Worm (Caenorhabditis elegans) whole organism, L1 larva: ENCODE measurements around the gene prx-1.
A peak's percentile ranks its signal among the peaks of the same experiment; 100 is the strongest.

Experiments used
- C04F5.9 ChIP-seq: sonication (generic microtip); optimal IDR thresholded peaks from 2 replicates; lab custom pipeline; 2016; ENCODE audit warnings: missing genetic modification characterization, missing compliant biosample characterization
- C16A3.4 ChIP-seq: fragments of 150-350 bp; optimal IDR thresholded peaks from 2 replicates; lab custom pipeline; 2014; ENCODE audit warnings: missing biosample characterization, missing genetic modification characterization
- F16B12.6 ChIP-seq: fragments of 150-350 bp; optimal IDR thresholded peaks from 2 replicates; lab custom pipeline; 2014; ENCODE audit warnings: missing biosample characterization, missing genetic modification characterization
- Y116A8C.19 ChIP-seq: sonication (generic microtip); optimal IDR thresholded peaks from 2 replicates; lab custom pipeline; 2016; ENCODE audit warnings: missing compliant biosample characterization, missing genetic modification characterization, borderline replicate concordance
- alr-1 ChIP-seq: fragments of 200-800 bp; sonication (Bioruptor generic); optimal IDR thresholded peaks from 2 replicates; lab custom pipeline; 2018; ENCODE audit warnings: borderline replicate concordance, mild to moderate bottlenecking, missing genetic modification characterization, missing compliant biosample characterization
- aly-2 ChIP-seq: fragments of 150-350 bp; optimal IDR thresholded peaks from 2 replicates; lab custom pipeline; 2014; ENCODE audit warnings: missing biosample characterization, missing genetic modification characterization
- dsc-1 ChIP-seq: sonication (generic microtip); optimal IDR thresholded peaks from 2 replicates; lab custom pipeline; 2016; ENCODE audit warnings: mild to moderate bottlenecking, missing genetic modification characterization, missing compliant biosample characterization
- efl-1 ChIP-seq, 4 experiments: fragments of 150-350 bp; optimal IDR thresholded peaks in 3 of 4; peaks in 1 of 4; 1 replicate in 1 of 4; 2 replicates in 3 of 4; lab custom pipeline; 2014; ENCODE audit warnings: missing biosample characterization in 2 of 4, missing genetic modification characterization in 2 of 4, missing genetic modification reagents in 2 of 4
- egl-13 ChIP-seq: sonication (generic microtip); optimal IDR thresholded peaks from 2 replicates; lab custom pipeline; 2016; ENCODE audit warnings: missing genotype, missing genetic modification reagents, missing genetic modification characterization, missing compliant biosample characterization
- egl-27 ChIP-seq, 2 experiments: fragments of 150-350 bp in 1 of 2; sonication (generic microtip); optimal IDR thresholded peaks; 3 replicates each; lab custom pipeline; 2017 to 2018; ENCODE audit warnings: missing biosample characterization in 2 of 2, missing genetic modification characterization in 2 of 2, missing genetic modification reagents in 2 of 2
- elt-2 ChIP-seq: sonication (generic microtip); optimal IDR thresholded peaks from 2 replicates; lab custom pipeline; 2016; ENCODE audit warnings: missing genetic modification characterization, mild to moderate bottlenecking, inconsistent platforms, missing compliant biosample characterization, missing genetic modification reagents
- ets-5 ChIP-seq: fragments of 200-800 bp; sonication (Bioruptor generic); IDR thresholded peaks from 2 replicates; pipeline ENCODE4 v1.3.6; 2022; ENCODE audit warnings: missing genetic modification characterization, missing compliant biosample characterization
- fkh-10 ChIP-seq: sonication (generic microtip); optimal IDR thresholded peaks from 2 replicates; lab custom pipeline; 2017; ENCODE audit warnings: missing biosample characterization, missing genetic modification reagents, missing genetic modification characterization
- fkh-8 ChIP-seq: sonication (generic microtip); optimal IDR thresholded peaks from 2 replicates; lab custom pipeline; 2016; ENCODE audit warnings: mild to moderate bottlenecking, missing genetic modification characterization, missing compliant biosample characterization
- fos-1 ChIP-seq: fragments of 150-350 bp; optimal IDR thresholded peaks from 2 replicates; lab custom pipeline; 2014; ENCODE audit warnings: missing biosample characterization, missing genetic modification characterization
- grh-1 ChIP-seq: fragments of 200-800 bp; sonication (Bioruptor generic); IDR thresholded peaks from 2 replicates; pipeline ENCODE4 v1.3.6; 2022; ENCODE audit warnings: missing genetic modification reagents, missing genetic modification characterization, missing compliant biosample characterization
- lin-13 ChIP-seq: fragments of 150-350 bp; optimal IDR thresholded peaks from 2 replicates; lab custom pipeline; 2014; ENCODE audit warnings: missing biosample characterization, missing genetic modification reagents, missing genetic modification characterization
- lin-14 ChIP-seq: fragments of 200-800 bp; sonication (Bioruptor generic); optimal IDR thresholded peaks from 2 replicates; lab custom pipeline; 2018; ENCODE audit warnings: mild to moderate bottlenecking, missing genetic modification characterization, moderate library complexity, missing compliant biosample characterization
- lin-35 ChIP-seq, 2 experiments: fragments of 150-350 bp; optimal IDR thresholded peaks; 2 replicates each; lab custom pipeline; 2014; ENCODE audit warnings: missing biosample characterization in 2 of 2, missing genetic modification characterization in 2 of 2, missing genetic modification reagents in 2 of 2
- lir-3 ChIP-seq: sonication (generic microtip); optimal IDR thresholded peaks from 2 replicates; lab custom pipeline; 2016; ENCODE audit warnings: mild to moderate bottlenecking, missing genetic modification characterization, moderate library complexity, missing compliant biosample characterization; ENCODE audit not compliant: poor library complexity
- lsy-2 ChIP-seq, 2 experiments: fragments of 150-350 bp; optimal IDR thresholded peaks; 2 replicates each; lab custom pipeline; 2014; ENCODE audit warnings: missing biosample characterization in 2 of 2, missing genetic modification characterization in 2 of 2
- mdl-1 ChIP-seq, 2 experiments: fragments of 150-350 bp; optimal IDR thresholded peaks; 2 replicates each; lab custom pipeline; 2014 to 2017; ENCODE audit warnings: missing biosample characterization in 2 of 2, missing genetic modification characterization in 2 of 2, inconsistent platforms in 1 of 2
- nhr-20 ChIP-seq: sonication (generic microtip); optimal IDR thresholded peaks from 2 replicates; lab custom pipeline; 2016; ENCODE audit warnings: mild to moderate bottlenecking, missing genetic modification characterization, missing compliant biosample characterization
- nhr-47 ChIP-seq: sonication (generic microtip); optimal IDR thresholded peaks from 2 replicates; lab custom pipeline; 2016; ENCODE audit warnings: mild to moderate bottlenecking, missing genetic modification characterization, moderate library complexity, missing compliant biosample characterization
- nhr-76 ChIP-seq: sonication (generic microtip); optimal IDR thresholded peaks from 2 replicates; lab custom pipeline; 2017; ENCODE audit warnings: missing biosample characterization, missing genetic modification characterization
- nhr-77 ChIP-seq: fragments of 150-350 bp; optimal IDR thresholded peaks from 2 replicates; lab custom pipeline; 2014; ENCODE audit warnings: missing biosample characterization, missing genetic modification characterization
- pag-3 ChIP-seq: sonication (generic microtip); optimal IDR thresholded peaks from 2 replicates; lab custom pipeline; 2017; ENCODE audit warnings: missing genetic modification characterization, mild to moderate bottlenecking, missing compliant biosample characterization, antibody characterized with exemption, borderline replicate concordance; ENCODE audit not compliant: insufficient read depth
- pax-3 ChIP-seq: fragments of 200-800 bp; sonication (Bioruptor generic); optimal IDR thresholded peaks from 2 replicates; lab custom pipeline; 2018; ENCODE audit warnings: mild to moderate bottlenecking, missing genetic modification characterization, moderate library complexity, missing compliant biosample characterization
- rnt-1 ChIP-seq: sonication (generic microtip); optimal IDR thresholded peaks from 2 replicates; lab custom pipeline; 2016; ENCODE audit warnings: mild to moderate bottlenecking, missing genetic modification characterization, moderate library complexity, missing compliant biosample characterization
- snpc-4 ChIP-seq: fragments of 150-350 bp; optimal IDR thresholded peaks from 2 replicates; lab custom pipeline; 2014; ENCODE audit warnings: missing biosample characterization, missing genetic modification characterization
- snu-23 ChIP-seq: sonication (generic microtip); optimal IDR thresholded peaks from 2 replicates; lab custom pipeline; 2016; ENCODE audit warnings: missing genetic modification characterization, missing compliant biosample characterization
- swsn-7 ChIP-seq: sonication (generic microtip); optimal IDR thresholded peaks from 2 replicates; lab custom pipeline; 2016; ENCODE audit warnings: missing genetic modification characterization, missing compliant biosample characterization
- unc-130 ChIP-seq: fragments of 150-350 bp; optimal IDR thresholded peaks from 2 replicates; lab custom pipeline; 2017; ENCODE audit warnings: missing biosample characterization, missing genetic modification characterization, inconsistent platforms
- unc-62 ChIP-seq: fragments of 150-350 bp; optimal IDR thresholded peaks from 2 replicates; lab custom pipeline; 2014; ENCODE audit warnings: missing biosample characterization, missing genetic modification reagents, missing genetic modification characterization
- vab-15 ChIP-seq: sonication (generic microtip); optimal IDR thresholded peaks from 2 replicates; lab custom pipeline; 2017; ENCODE audit warnings: missing genotype, mild to moderate bottlenecking, missing genetic modification characterization, missing compliant biosample characterization
- zip-4 ChIP-seq: fragments of 200-800 bp; sonication (Bioruptor generic); optimal IDR thresholded peaks from 2 replicates; lab custom pipeline; 2018; ENCODE audit warnings: mild to moderate bottlenecking, missing genetic modification characterization, moderate library complexity, missing compliant biosample characterization

prx-1 gene

DNA sequence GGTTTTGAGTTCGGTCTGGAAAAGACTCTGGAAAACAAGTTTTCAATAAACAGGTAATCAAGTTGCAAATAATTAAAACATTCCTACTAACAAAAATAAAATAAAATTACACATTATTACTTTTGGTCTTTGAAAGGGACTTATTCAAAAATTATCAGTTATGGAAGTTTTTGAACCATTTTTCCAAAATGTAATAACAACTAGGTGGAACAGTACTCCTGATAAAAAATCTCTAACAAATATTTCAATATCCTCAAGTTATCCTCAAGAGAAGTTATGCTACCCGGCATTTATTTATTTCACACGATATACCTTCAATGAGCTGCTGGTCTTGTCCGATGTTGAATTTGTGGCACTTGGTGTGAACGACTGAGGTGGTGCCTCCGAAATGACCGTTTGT, 26.0 kb downstream of the prx-1 start:
- TF ChIP-seq efl-1 (optimal IDR thresholded peaks at IDR 0.05; lab: Kevin White, UChicago) (no peak), efl-1 (GFP tag; optimal IDR thresholded peaks at IDR 0.05 in 1 of 2; lab: Kevin White, UChicago) (peak in 1 of 2 experiments; percentile 72), lsy-2 (tag; optimal IDR thresholded peaks at IDR 0.05; lab: Kevin White, UChicago) (no peak), elt-2 (no peak)

DNA sequence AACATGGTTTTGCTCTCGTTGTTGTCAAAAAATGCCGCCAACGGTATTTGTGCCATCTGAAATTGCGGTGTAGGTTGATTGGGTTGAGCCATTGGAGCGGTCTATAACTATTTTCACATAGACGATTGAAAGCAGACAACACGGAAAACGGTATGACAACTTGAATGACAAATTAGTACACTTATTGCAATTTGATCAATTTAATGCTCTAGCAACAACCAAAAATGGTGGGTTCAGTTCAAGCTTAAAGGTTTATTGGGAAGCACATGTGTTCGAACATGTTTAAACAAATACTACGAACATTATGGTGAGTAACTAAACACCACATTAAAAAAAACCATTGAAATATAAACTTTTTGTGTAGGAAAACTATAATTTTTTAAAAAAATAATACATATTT, 26.7 kb downstream of the prx-1 start, which contains the start of gene sel-7:
TSS of gene sel-7 (minus strand) at position 101 of the 400 bp plus-strand sequence.
- no peak for TF ChIP-seq fkh-10 (GFP tag; lab: Kevin White, UChicago)
- no peak for TF ChIP-seq fkh-8 (tag; lab: Kevin White, UChicago)
- no peak for TF ChIP-seq Y116A8C.19 (tag; lab: Kevin White, UChicago)
- TF ChIP-seq mdl-1 (tag; optimal IDR thresholded peaks at IDR 0.05; lab: Kevin White, UChicago): no peak
- TF ChIP-seq ets-5 (GFP tag; lab: Robert Waterston, UW): no peak
- TF ChIP-seq snu-23: no peak
- no peak for TF ChIP-seq lir-3 (tag; lab: Kevin White, UChicago)
- TF ChIP-seq swsn-7 (tag; lab: Kevin White, UChicago): no peak

DNA sequence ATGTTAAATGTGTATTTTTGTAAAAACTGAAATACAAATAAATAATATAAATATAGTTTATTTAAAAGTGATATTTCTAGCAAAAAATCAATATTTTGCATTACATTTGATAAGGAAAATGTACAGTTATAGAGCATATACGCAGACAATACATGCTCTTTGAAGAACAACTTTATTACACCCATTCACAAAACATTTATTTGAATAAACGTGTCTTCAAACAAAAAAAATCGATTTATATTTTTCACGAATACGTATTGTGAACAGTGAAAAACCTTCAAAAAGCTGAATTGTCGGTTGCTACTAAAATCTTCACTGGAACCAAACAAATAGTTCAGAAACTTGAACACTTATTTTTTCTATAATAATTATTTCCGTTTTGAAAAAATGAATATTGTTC, 33.8 kb downstream of the prx-1 start, which contains the start of gene K04G11.3:
TSS of gene K04G11.3 (minus strand) at position 101 of the 400 bp plus-strand sequence.
- TF ChIP-seq aly-2 (tag; lab: Kevin White, UChicago) (no peak), nhr-77 (tag; lab: Kevin White, UChicago) (no peak), nhr-76 (no peak), unc-130 (tag; lab: Kevin White, UChicago) (no peak), lin-14 (GFP tag; lab: Kevin White, UChicago) (no peak), vab-15 (no peak), grh-1 (GFP tag; lab: Robert Waterston, UW) (no peak), C16A3.4 (tag; lab: Kevin White, UChicago) (no peak), nhr-47 (tag; lab: Kevin White, UChicago) (no peak), unc-62 (no peak), zip-4 (GFP tag; lab: Kevin White, UChicago) (no peak), egl-13 (tag; lab: Kevin White, UChicago) (no peak), pag-3 (no peak), lin-13 (GFP tag; lab: Kevin White, UChicago) (no peak), dsc-1 (tag; lab: Kevin White, UChicago) (no peak), egl-27 (tag; optimal IDR thresholded peaks at IDR 0.05; lab: Kevin White, UChicago) (no peak), alr-1 (tag; lab: Kevin White, UChicago) (no peak), pax-3 (tag; lab: Kevin White, UChicago) (no peak)

DNA sequence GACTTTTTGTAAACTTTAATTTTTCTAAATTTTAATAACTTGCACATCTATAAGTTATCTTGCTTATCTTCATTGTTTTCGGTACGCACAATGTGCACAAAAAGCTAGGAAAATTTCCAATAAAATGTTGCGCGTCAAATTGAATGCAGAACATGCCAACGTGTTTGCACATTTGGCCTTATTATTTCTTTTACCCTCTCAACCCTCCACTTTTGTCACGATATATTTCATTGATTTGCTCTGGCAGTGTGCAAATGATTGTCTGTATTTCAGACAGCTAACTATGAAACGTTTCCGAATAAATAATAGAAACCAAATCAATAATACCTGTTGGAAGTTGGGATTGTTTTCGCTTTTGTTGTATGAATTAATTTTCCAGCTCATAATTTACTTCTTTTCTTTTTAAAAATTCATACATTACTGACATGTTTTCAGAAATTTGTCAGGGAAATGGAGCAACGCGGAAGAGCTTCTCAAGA, 36.0 kb downstream of the prx-1 start, which contains the start of gene wdr-5.2:
TSS of gene wdr-5.2 (plus strand) at position 429 of the 479 bp plus-strand sequence.
- TF ChIP-seq lsy-2 (tag; optimal IDR thresholded peaks at IDR 0.05; lab: Kevin White, UChicago) (peak in 1 of 2 experiments; percentile 49), fos-1 (tag; lab: Kevin White, UChicago) (peak; percentile 31), snpc-4 (no peak), rnt-1 (peak; percentile 26), efl-1 (optimal IDR thresholded peaks at IDR 0.05; lab: Kevin White, UChicago) (peak; percentile 3 to 20), efl-1 (GFP tag; optimal IDR thresholded peaks at IDR 0.05 in 1 of 2; lab: Kevin White, UChicago) (no peak), F16B12.6 (tag; lab: Kevin White, UChicago) (peak; percentile 77), C04F5.9 (tag; lab: Kevin White, UChicago) (no peak), nhr-20 (peak; percentile 5), lin-35 (GFP tag; optimal IDR thresholded peaks at IDR 0.05; lab: Kevin White, UChicago) (peak; percentile 2 to 30)
